Fruit fly (Drosophila melanogaster) whole organism, embryonic: ENCODE measurements around the gene CG11698.

Source experiments
- B-H1 ChIP-seq: fragments of 200-800 bp; sonication (Bioruptor generic); IDR thresholded peaks from 3 replicates; pipeline ENCODE4 v1.3.6; 2022; ENCODE audit warnings: missing biosample characterization, missing genetic modification characterization
- Blimp-1 ChIP-seq: fragments of 200-800 bp; sonication (Bioruptor generic); optimal IDR thresholded peaks from 3 replicates; lab custom pipeline; 2018; ENCODE audit warnings: missing biosample characterization, missing genetic modification characterization, mild to moderate bottlenecking, moderate library complexity, missing genetic modification reagents
- CG10147 ChIP-seq: fragments of 200-800 bp; sonication (Bioruptor generic); optimal IDR thresholded peaks from 2 replicates; lab custom pipeline; 2019; ENCODE audit warnings: missing biosample characterization, mild to moderate bottlenecking, missing genetic modification characterization, moderate library complexity
- CG10959 ChIP-seq: fragments of 200-800 bp; sonication (Bioruptor generic); IDR thresholded peaks from 2 replicates; pipeline ENCODE4 v1.3.6; 2022; ENCODE audit warnings: missing biosample characterization, missing genetic modification characterization
- CG12219 ChIP-seq: fragments of 200-800 bp; sonication (Bioruptor generic); optimal IDR thresholded peaks from 3 replicates; lab custom pipeline; 2018; ENCODE audit warnings: missing biosample characterization, mild to moderate bottlenecking, missing genetic modification characterization
- CG13894 ChIP-seq: fragments of 200-800 bp; sonication (Bioruptor generic); optimal IDR thresholded peaks from 3 replicates; lab custom pipeline; 2018; ENCODE audit warnings: missing biosample characterization, mild to moderate bottlenecking, missing genetic modification characterization, moderate library complexity
- CG15011 ChIP-seq: fragments of 200-800 bp; sonication (Bioruptor generic); optimal IDR thresholded peaks from 3 replicates; lab custom pipeline; 2018; ENCODE audit warnings: missing biosample characterization, mild to moderate bottlenecking, missing genetic modification characterization
- CG15479 ChIP-seq: fragments of 200-800 bp; sonication (Bioruptor generic); optimal IDR thresholded peaks from 3 replicates; lab custom pipeline; 2019; ENCODE audit warnings: missing biosample characterization, mild to moderate bottlenecking, missing genetic modification characterization, moderate library complexity
- CG16813 ChIP-seq: fragments of 200-800 bp; sonication (Bioruptor generic); IDR thresholded peaks from 3 replicates; pipeline ENCODE4 v1.3.6; 2022; ENCODE audit warnings: missing biosample characterization, missing genetic modification characterization; ENCODE audit not compliant: partially characterized antibody
- CG17186 ChIP-seq: fragments of 200-800 bp; sonication (Bioruptor generic); optimal IDR thresholded peaks from 3 replicates; lab custom pipeline; 2017; ENCODE audit warnings: missing biosample characterization, missing genetic modification reagents, missing genetic modification characterization
- CG17328 ChIP-seq: fragments of 200-800 bp; sonication (Bioruptor generic); IDR thresholded peaks from 2 replicates; pipeline ENCODE4 v1.3.6; 2022; ENCODE audit warnings: missing biosample characterization, missing genetic modification characterization
- CG17359 ChIP-seq: fragments of 200-800 bp; sonication (Bioruptor generic); optimal IDR thresholded peaks from 3 replicates; lab custom pipeline; 2018; ENCODE audit warnings: missing biosample characterization, mild to moderate bottlenecking, missing genetic modification characterization, moderate library complexity
- CG2889 ChIP-seq: fragments of 200-800 bp; sonication (Bioruptor generic); IDR thresholded peaks from 3 replicates; pipeline ENCODE4 v1.3.6; 2022; ENCODE audit warnings: missing biosample characterization, missing genetic modification characterization
- CG30431 ChIP-seq: fragments of 200-800 bp; sonication (Bioruptor generic); optimal IDR thresholded peaks from 2 replicates; lab custom pipeline; 2017; ENCODE audit warnings: missing biosample characterization, missing genetic modification characterization
- CG3065 ChIP-seq: fragments of 200-800 bp; sonication (Bioruptor generic); optimal IDR thresholded peaks from 2 replicates; lab custom pipeline; 2016; ENCODE audit warnings: missing biosample characterization, missing genetic modification characterization
- CG34376 ChIP-seq: fragments of 200-800 bp; sonication (Bioruptor generic); optimal IDR thresholded peaks from 2 replicates; lab custom pipeline; 2018; ENCODE audit warnings: missing biosample characterization, mild to moderate bottlenecking, missing genetic modification characterization
- CG4730 ChIP-seq: fragments of 200-800 bp; sonication (Bioruptor generic); IDR thresholded peaks from 2 replicates; pipeline ENCODE4 v1.3.6; 2022; ENCODE audit warnings: missing biosample characterization, missing genetic modification characterization
- CG5953 ChIP-seq: fragments of 200-800 bp; sonication (Bioruptor generic); IDR thresholded peaks from 2 replicates; pipeline ENCODE4 v1.3.6; 2022; ENCODE audit warnings: missing biosample characterization, missing genetic modification characterization
- CG6254 ChIP-seq: fragments of 200-800 bp; sonication (Bioruptor generic); optimal IDR thresholded peaks from 3 replicates; lab custom pipeline; 2017; ENCODE audit warnings: mild to moderate bottlenecking, missing biosample characterization, missing genetic modification reagents, missing genetic modification characterization
- GATAe ChIP-seq: fragments of 200-800 bp; sonication (Bioruptor generic); conservative IDR thresholded peaks from 2 replicates; pipeline ENCODE4 v1.3.6; 2022; ENCODE audit warnings: missing biosample characterization, missing genetic modification characterization
- HmgZ ChIP-seq: fragments of 200-800 bp; sonication (Bioruptor generic); optimal IDR thresholded peaks from 2 replicates; lab custom pipeline; 2018; ENCODE audit warnings: missing biosample characterization, mild to moderate bottlenecking, missing genetic modification characterization
- Lhr ChIP-seq: fragments of 200-800 bp; sonication (Bioruptor generic); optimal IDR thresholded peaks from 3 replicates; lab custom pipeline; 2017; ENCODE audit warnings: mild to moderate bottlenecking, missing biosample characterization, missing genetic modification reagents, missing genetic modification characterization
- MBD-R2 ChIP-seq: fragments of 200-800 bp; sonication (Bioruptor generic); IDR thresholded peaks from 2 replicates; pipeline ENCODE4 v1.3.6; 2022; ENCODE audit warnings: missing biosample characterization, missing genetic modification characterization
- Mad ChIP-seq: fragments of 200-800 bp; sonication (Bioruptor generic); optimal IDR thresholded peaks from 2 replicates; lab custom pipeline; 2016; ENCODE audit warnings: missing biosample characterization, missing genetic modification characterization
- Mes4 ChIP-seq: fragments of 200-800 bp; sonication (Bioruptor generic); optimal IDR thresholded peaks from 2 replicates; lab custom pipeline; 2016; ENCODE audit warnings: missing biosample characterization, missing genetic modification characterization
- NC2α ChIP-seq: fragments of 200-800 bp; sonication (Bioruptor generic); optimal IDR thresholded peaks from 2 replicates; lab custom pipeline; 2016; ENCODE audit warnings: missing biosample characterization, missing genetic modification characterization
- NC2β ChIP-seq: fragments of 200-800 bp; sonication (Bioruptor generic); optimal IDR thresholded peaks from 2 replicates; lab custom pipeline; 2016; ENCODE audit warnings: missing biosample characterization, missing genetic modification characterization
- Pdp1 ChIP-seq, 2 experiments: fragments of 200-800 bp; sonication (Bioruptor generic); optimal IDR thresholded peaks; 3 replicates each; lab custom pipeline; 2016; ENCODE audit warnings: missing biosample characterization in 2 of 2, missing genetic modification characterization in 2 of 2, mild to moderate bottlenecking in 1 of 2, moderate library complexity in 1 of 2
- Tbp ChIP-seq: fragments of >200 bp; optimal IDR thresholded peaks from 2 replicates; lab custom pipeline; 2018; ENCODE audit warnings: missing biosample characterization, missing genetic modification characterization
- bigmax ChIP-seq: fragments of 200-800 bp; sonication (Bioruptor generic); optimal IDR thresholded peaks from 2 replicates; lab custom pipeline; 2018; ENCODE audit warnings: missing biosample characterization, mild to moderate bottlenecking, missing genetic modification characterization
- br ChIP-seq: fragments of >200 bp; optimal IDR thresholded peaks from 2 replicates; lab custom pipeline; 2017
- chif ChIP-seq, 2 experiments: fragments of 200-800 bp; sonication (Bioruptor generic); optimal IDR thresholded peaks; 3 replicates each; lab custom pipeline; 2016; ENCODE audit warnings: missing biosample characterization in 2 of 2, missing genetic modification characterization in 2 of 2
- chm ChIP-seq: fragments of 200-800 bp; sonication (Bioruptor generic); IDR thresholded peaks from 2 replicates; pipeline ENCODE4 v1.3.6; 2022; ENCODE audit warnings: missing biosample characterization, missing genetic modification characterization
- crc ChIP-seq: fragments of 200-800 bp; sonication (Bioruptor generic); optimal IDR thresholded peaks from 2 replicates; lab custom pipeline; 2016; ENCODE audit warnings: missing biosample characterization, missing genetic modification characterization
- croc ChIP-seq: fragments of 200-800 bp; sonication (Bioruptor generic); conservative IDR thresholded peaks from 3 replicates; pipeline ENCODE4 v1.3.6; 2022; ENCODE audit warnings: missing biosample characterization, missing genetic modification characterization
- cwo ChIP-seq: fragments of 200-800 bp; sonication (Bioruptor generic); optimal IDR thresholded peaks from 3 replicates; lab custom pipeline; 2017; ENCODE audit warnings: missing biosample characterization, missing genetic modification characterization, mild to moderate bottlenecking, moderate library complexity, missing genetic modification reagents
- danr ChIP-seq: fragments of 200-800 bp; sonication (Bioruptor generic); IDR thresholded peaks from 2 replicates; pipeline ENCODE4 v1.3.6; 2022; ENCODE audit warnings: missing biosample characterization, missing genetic modification characterization
- emc ChIP-seq: fragments of 200-800 bp; sonication (Bioruptor generic); optimal IDR thresholded peaks from 2 replicates; lab custom pipeline; 2016; ENCODE audit warnings: missing biosample characterization, missing genetic modification characterization
- gfzf ChIP-seq: fragments of 200-800 bp; sonication (Bioruptor generic); optimal IDR thresholded peaks from 2 replicates; lab custom pipeline; 2016; ENCODE audit warnings: missing biosample characterization, mild to moderate bottlenecking, missing genetic modification characterization, moderate library complexity
- her ChIP-seq: fragments of 200-800 bp; sonication (Bioruptor generic); optimal IDR thresholded peaks from 2 replicates; lab custom pipeline; 2016; ENCODE audit warnings: missing biosample characterization, missing genetic modification characterization
- jing ChIP-seq: fragments of 200-800 bp; sonication (Bioruptor generic); optimal IDR thresholded peaks from 2 replicates; lab custom pipeline; 2018; ENCODE audit warnings: missing biosample characterization, mild to moderate bottlenecking, missing genetic modification characterization
- luna ChIP-seq: fragments of 200-800 bp; sonication (Bioruptor generic); optimal IDR thresholded peaks from 2 replicates; lab custom pipeline; 2016; ENCODE audit warnings: missing biosample characterization, missing genetic modification characterization
- mld ChIP-seq: fragments of 200-800 bp; sonication (Bioruptor generic); IDR thresholded peaks from 3 replicates; pipeline ENCODE4 v1.3.6; 2022; ENCODE audit warnings: missing biosample characterization, missing genetic modification characterization; ENCODE audit not compliant: partially characterized antibody
- phol ChIP-seq: fragments of 200-800 bp; sonication (Bioruptor generic); optimal IDR thresholded peaks from 3 replicates; lab custom pipeline; 2018; ENCODE audit warnings: missing biosample characterization, mild to moderate bottlenecking, missing genetic modification characterization, moderate library complexity
- pita ChIP-seq: fragments of 200-800 bp; sonication (Bioruptor generic); optimal IDR thresholded peaks from 2 replicates; lab custom pipeline; 2017; ENCODE audit warnings: missing biosample characterization, mild to moderate bottlenecking, missing genetic modification characterization
- psq ChIP-seq: fragments of 200-800 bp; sonication (Bioruptor generic); optimal IDR thresholded peaks from 2 replicates; lab custom pipeline; 2017; ENCODE audit warnings: missing biosample characterization, missing genetic modification characterization
- scrt ChIP-seq: fragments of 200-800 bp; sonication (Bioruptor generic); optimal IDR thresholded peaks from 2 replicates; lab custom pipeline; 2018; ENCODE audit warnings: missing biosample characterization, mild to moderate bottlenecking, missing genetic modification characterization, moderate library complexity
- sens ChIP-seq: fragments of 200-800 bp; sonication (Bioruptor generic); peaks from one replicate; lab custom pipeline; 2016; ENCODE audit warnings: missing biosample characterization, missing genetic modification characterization
- slou ChIP-seq: fragments of 200-800 bp; sonication (Bioruptor generic); optimal IDR thresholded peaks from 3 replicates; lab custom pipeline; 2016; ENCODE audit warnings: missing biosample characterization, missing genetic modification characterization
- tgo ChIP-seq: fragments of 200-800 bp; sonication (Bioruptor generic); IDR thresholded peaks from 3 replicates; pipeline ENCODE4 v1.3.6; 2022; ENCODE audit warnings: missing biosample characterization, missing genetic modification characterization
- trh ChIP-seq: fragments of 200-800 bp; sonication (Bioruptor generic); optimal IDR thresholded peaks from 2 replicates; lab custom pipeline; 2016; ENCODE audit warnings: missing biosample characterization, missing genetic modification characterization
- ttk ChIP-seq: fragments of 200-800 bp; sonication (Bioruptor generic); IDR thresholded peaks from 2 replicates; pipeline ENCODE4 v2.1.2; 2022; ENCODE audit warnings: missing biosample characterization, missing genetic modification characterization
- wdn ChIP-seq: fragments of 200-800 bp; sonication (Bioruptor generic); IDR thresholded peaks from 2 replicates; pipeline ENCODE4 v1.3.6; 2022; ENCODE audit warnings: missing biosample characterization, missing genetic modification characterization

The CG11698 gene

DNA sequence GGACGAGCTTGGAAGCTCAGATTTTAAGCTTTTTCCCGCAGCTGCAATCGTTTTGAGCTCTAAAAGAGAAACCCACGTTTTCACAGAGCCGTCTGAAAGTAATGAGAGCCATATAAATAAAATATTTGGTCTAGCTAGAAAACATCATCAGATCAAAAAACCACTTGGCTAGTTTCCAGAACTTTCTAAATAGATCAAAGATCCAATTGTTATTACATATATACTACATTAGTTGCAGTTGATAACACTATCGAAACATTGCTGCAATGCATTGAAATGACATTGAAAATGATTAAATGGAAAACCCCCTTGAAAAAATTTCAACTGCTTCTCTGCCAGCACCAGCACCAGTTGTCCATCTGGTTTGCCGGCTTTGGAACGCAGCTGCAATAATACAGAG lies 43.0 kb downstream of the CG11698 start (continued):
- no peak for TF ChIP-seq chm (GFP tag; lab: Robert Waterston, UW)
- TF ChIP-seq luna (GFP tag; lab: Kevin White, UChicago), result no peak
- no peak for TF ChIP-seq CG17186 (GFP tag; lab: Kevin White, UChicago)
- TF ChIP-seq cwo, result no peak
- peak; percentile 21; the same call in 1 of the 3 replicates for TF ChIP-seq B-H1 (GFP tag; lab: Robert Waterston, UW)
- no peak for TF ChIP-seq CG10959
- TF ChIP-seq chif (GFP tag; optimal IDR thresholded peaks at IDR 0.05; lab: Kevin White, UChicago), result no peak
- TF ChIP-seq CG17328, result no peak
- no peak for TF ChIP-seq mld (GFP tag; lab: Robert Waterston, UW)
- no peak for TF ChIP-seq MBD-R2
- peak; percentile 79 for TF ChIP-seq sens (GFP tag; lab: Kevin White, UChicago)
- TF ChIP-seq CG16813 (GFP tag; lab: Robert Waterston, UW), result no peak
- no peak for TF ChIP-seq ttk (GFP tag; lab: Robert Waterston, UW)
- TF ChIP-seq CG15011 (GFP tag; lab: Kevin White, UChicago), result no peak
- TF ChIP-seq CG13894 (tag; lab: Kevin White, UChicago), result no peak
- TF ChIP-seq Lhr, result no peak
- TF ChIP-seq psq (GFP tag; lab: Kevin White, UChicago), result no peak
- TF ChIP-seq wdn (GFP tag; lab: Robert Waterston, UW), result no peak
- TF ChIP-seq Mes4 (GFP tag; lab: Kevin White, UChicago), result no peak
- no peak for TF ChIP-seq HmgZ (tag; lab: Kevin White, UChicago)
- no peak for TF ChIP-seq br (lab: Kevin White, UChicago)
- TF ChIP-seq CG10147 (GFP tag; lab: Kevin White, UChicago), result no peak
- TF ChIP-seq scrt (GFP tag; lab: Kevin White, UChicago), result no peak
- no peak for TF ChIP-seq CG15479 (GFP tag; lab: Kevin White, UChicago)
- TF ChIP-seq CG3065 (GFP tag; lab: Kevin White, UChicago), result no peak
- TF ChIP-seq croc (GFP tag; lab: Robert Waterston, UW), result no peak; the same call in 2 of the 3 replicates
- no peak for TF ChIP-seq CG6254 (GFP tag; lab: Kevin White, UChicago)
- no peak for TF ChIP-seq bigmax (GFP tag; lab: Kevin White, UChicago)
- no peak for TF ChIP-seq tgo (GFP tag; lab: Robert Waterston, UW)
- TF ChIP-seq slou, result no peak
- no peak for TF ChIP-seq CG5953 (GFP tag; lab: Robert Waterston, UW)
- TF ChIP-seq danr (GFP tag; lab: Robert Waterston, UW), result no peak
- no peak for TF ChIP-seq CG4730 (GFP tag; lab: Robert Waterston, UW)
- peak; percentile 38 for TF ChIP-seq phol (tag; lab: Kevin White, UChicago)
- TF ChIP-seq Tbp (GFP tag; lab: Kevin White, UChicago), result no peak
- no peak for TF ChIP-seq emc (GFP tag; lab: Kevin White, UChicago)
- TF ChIP-seq Mad (GFP tag; lab: Kevin White, UChicago), result no peak
- TF ChIP-seq pita, result no peak
- no peak for TF ChIP-seq GATAe (GFP tag; lab: Robert Waterston, UW)
- TF ChIP-seq crc (GFP tag; lab: Kevin White, UChicago), result no peak
- no peak for TF ChIP-seq gfzf (GFP tag; lab: Kevin White, UChicago)
- TF ChIP-seq CG30431 (GFP tag; lab: Kevin White, UChicago), result no peak
- TF ChIP-seq CG12219 (GFP tag; lab: Kevin White, UChicago), result no peak
- TF ChIP-seq CG2889 (GFP tag; lab: Robert Waterston, UW), result no peak
- no peak for TF ChIP-seq trh (GFP tag; lab: Kevin White, UChicago)
- no peak for TF ChIP-seq Pdp1 (GFP tag; optimal IDR thresholded peaks at IDR 0.05; lab: Kevin White, UChicago)
- TF ChIP-seq CG34376, result no peak
- no peak for TF ChIP-seq NC2α (GFP tag; lab: Kevin White, UChicago)
- no peak for TF ChIP-seq Blimp-1 (GFP tag; lab: Kevin White, UChicago)
- peak; percentile 43 for TF ChIP-seq CG17359 (tag; lab: Kevin White, UChicago)
- TF ChIP-seq NC2β (GFP tag; lab: Kevin White, UChicago), result no peak
- TF ChIP-seq her, result no peak
- peak; percentile 36 for TF ChIP-seq jing
